Fruit fly (Drosophila melanogaster) Kc167 (cell line): Measurements from ENCODE around the gene CG15040.

ENCODE experiments used
- Myc ChIP-seq: fragments of >200 bp; optimal IDR thresholded peaks from 2 replicates; lab custom pipeline; 2017; ENCODE audit warnings: missing external identifiers
- Sin3A ChIP-seq: fragments of >200 bp; optimal IDR thresholded peaks from 2 replicates; lab custom pipeline; 2018; ENCODE audit warnings: missing external identifiers
- h ChIP-seq: fragments of >200 bp; optimal IDR thresholded peaks from 3 replicates; lab custom pipeline; 2018; ENCODE audit warnings: missing external identifiers
- insv ChIP-seq: fragments of >200 bp; optimal IDR thresholded peaks from 3 replicates; lab custom pipeline; 2018; ENCODE audit warnings: missing external identifiers
- psq ChIP-seq: fragments of >200 bp; optimal IDR thresholded peaks from 2 replicates; lab custom pipeline; 2017; ENCODE audit warnings: missing external identifiers
- ttk ChIP-seq: sonication (Bioruptor generic); optimal IDR thresholded peaks from 2 replicates; lab custom pipeline; 2017; ENCODE audit warnings: missing external identifiers

Gene CG15040

DNA sequence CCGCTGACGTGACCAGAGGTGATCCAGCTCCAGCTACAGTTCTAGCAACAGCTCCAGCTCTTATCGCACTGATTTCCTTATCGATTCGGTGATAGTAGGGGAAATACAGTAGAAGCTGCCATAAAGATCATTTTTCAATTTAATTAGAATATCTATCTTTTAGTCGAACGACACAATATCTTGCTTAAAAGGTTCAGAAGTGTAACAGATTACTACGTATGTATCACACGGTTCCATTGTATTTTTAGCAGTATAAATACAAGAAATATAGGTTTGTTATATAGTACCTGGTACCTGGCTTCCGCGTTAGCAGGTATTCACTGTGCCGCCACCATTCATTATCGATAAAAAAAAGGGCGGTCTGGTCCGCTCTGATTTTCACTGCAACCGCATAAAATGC lies 27.5 kb upstream of the CG15040 start:
- TF ChIP-seq insv (lab: Kevin White, UChicago) (no peak), Sin3A (lab: Kevin White, UChicago) (no peak), psq (lab: Kevin White, UChicago) (no peak), h (no peak), Myc (no peak), ttk (lab: Kevin White, UChicago) (no peak)

DNA sequence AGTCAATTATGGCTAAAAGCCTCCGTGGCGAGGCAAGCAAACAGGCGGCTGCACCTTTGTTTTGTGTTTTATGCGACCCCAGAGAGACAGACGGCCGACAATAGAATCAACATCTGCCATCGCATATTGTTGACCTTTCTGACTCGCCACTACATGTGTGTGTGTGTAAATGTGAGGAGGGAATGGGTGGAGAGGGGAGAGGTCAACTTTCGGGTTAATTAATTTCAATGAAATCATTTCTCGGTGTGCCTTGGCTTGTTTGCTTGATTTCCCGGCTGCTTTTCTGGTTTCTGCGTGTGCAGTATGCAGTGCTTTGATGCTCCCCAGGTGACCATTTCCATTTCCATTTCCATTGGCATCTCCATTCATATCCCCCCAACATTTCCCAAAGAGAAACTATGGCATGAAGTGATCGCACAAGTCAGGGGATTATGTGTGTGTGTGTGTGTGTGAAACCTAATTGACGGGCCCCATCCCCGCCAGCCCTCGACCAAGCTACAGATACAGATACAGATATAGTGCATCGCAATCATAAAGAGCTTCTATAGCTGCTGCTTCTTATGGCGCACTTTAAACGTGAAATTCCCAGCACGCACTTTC lies 25.8 kb upstream of the CG15040 start:
- TF ChIP-seq h (no peak), psq (lab: Kevin White, UChicago) (no peak), Sin3A (lab: Kevin White, UChicago) (no peak), insv (lab: Kevin White, UChicago) (no peak), Myc (no peak), ttk (lab: Kevin White, UChicago) (no peak)

- TF ChIP-seq insv (lab: Kevin White, UChicago), result no peak
- no peak for TF ChIP-seq Myc
- no peak for TF ChIP-seq Sin3A (lab: Kevin White, UChicago)
- no peak for TF ChIP-seq h
- TF ChIP-seq psq (lab: Kevin White, UChicago), result no peak
- TF ChIP-seq ttk (lab: Kevin White, UChicago), result no peak
Measured at dm6 chrX:18636275-18636947, 19.0 kb upstream of the CG15040 start.

DNA sequence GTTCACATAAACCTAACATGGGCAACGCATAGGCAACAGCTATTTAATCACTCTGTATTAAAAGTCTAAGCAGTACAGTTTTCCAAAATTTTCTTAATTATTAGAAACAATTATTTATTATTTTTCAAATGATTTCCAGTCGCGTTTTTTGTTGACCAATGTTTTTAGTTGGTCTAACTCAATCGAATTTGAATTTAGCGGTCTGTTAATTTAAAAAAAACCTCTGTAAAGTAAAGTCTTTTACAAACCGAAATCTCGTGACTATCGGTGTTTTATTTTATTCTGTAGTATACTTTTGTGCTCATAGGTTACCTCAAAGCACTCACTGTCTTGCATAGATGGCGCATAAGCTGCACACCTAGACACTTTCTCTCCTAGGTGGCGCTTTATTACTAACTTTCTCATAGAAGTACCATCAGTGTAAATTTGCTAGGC lies 17.7 kb upstream of the CG15040 start:
- TF ChIP-seq insv (lab: Kevin White, UChicago), result no peak
- TF ChIP-seq ttk (lab: Kevin White, UChicago), result no peak
- no peak for TF ChIP-seq psq (lab: Kevin White, UChicago)
- no peak for TF ChIP-seq h
- no peak for TF ChIP-seq Sin3A (lab: Kevin White, UChicago)
- no peak for TF ChIP-seq Myc

DNA sequence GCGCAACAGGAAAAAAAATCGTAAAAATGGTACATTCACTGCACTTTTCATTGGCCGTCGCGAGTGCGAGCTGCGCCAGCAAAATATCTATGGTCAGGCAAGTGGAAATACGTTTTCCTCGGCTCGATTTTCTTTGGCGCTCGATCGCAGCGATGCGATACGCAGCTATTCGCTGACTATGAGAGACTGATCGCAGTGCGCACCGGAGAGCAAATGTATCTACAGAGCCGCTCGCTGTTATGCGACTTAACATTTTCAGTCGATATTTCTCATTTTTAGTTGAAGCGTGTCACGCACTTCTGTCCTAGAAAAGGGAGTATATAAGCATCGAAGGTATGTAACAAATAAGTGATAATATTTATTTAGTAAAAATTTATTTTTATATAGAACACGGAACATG lies 17.3 kb upstream of the CG15040 start, which contains the start of gene wgn:
wgn (minus strand) TSS at position 193 of the 400 bp plus-strand sequence.
- TF ChIP-seq Sin3A (lab: Kevin White, UChicago) (no peak), h (no peak)

DNA sequence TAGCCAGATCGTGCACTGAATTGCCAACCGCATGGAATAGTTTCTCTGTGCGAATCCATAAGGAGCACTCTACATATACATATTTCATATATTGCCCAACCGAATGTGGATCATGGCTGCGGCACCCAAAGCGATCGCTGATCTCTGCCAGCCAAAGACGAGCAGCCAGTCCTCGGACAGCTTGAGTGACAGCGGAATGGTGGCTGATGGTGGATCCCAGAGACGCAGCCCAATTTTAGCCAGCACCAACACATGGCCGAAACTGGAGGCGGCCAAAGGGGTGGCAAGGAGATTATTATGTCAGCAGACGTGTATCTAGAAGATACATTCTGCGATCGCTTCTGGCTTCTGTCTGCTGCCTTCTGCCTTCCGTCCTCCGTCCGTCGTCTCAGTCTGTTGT lies 13.6 kb upstream of the CG15040 start:
- TF ChIP-seq Myc (no peak), ttk (lab: Kevin White, UChicago) (no peak), Sin3A (lab: Kevin White, UChicago) (no peak), h (no peak), psq (lab: Kevin White, UChicago) (no peak), insv (lab: Kevin White, UChicago) (no peak)

- TF ChIP-seq h (no peak), psq (lab: Kevin White, UChicago) (no peak), insv (lab: Kevin White, UChicago) (no peak), Sin3A (lab: Kevin White, UChicago) (no peak), Myc (no peak), ttk (lab: Kevin White, UChicago) (no peak)
Measured at dm6 chrX:18627002-18627401, 9.6 kb upstream of the CG15040 start.

dm6 chrX:18621649-18622346 lies 4.4 kb upstream of the CG15040 start:
- no peak for TF ChIP-seq ttk (lab: Kevin White, UChicago)
- no peak for TF ChIP-seq Sin3A (lab: Kevin White, UChicago)
- TF ChIP-seq insv (lab: Kevin White, UChicago), result no peak
- TF ChIP-seq Myc, result no peak
- TF ChIP-seq psq (lab: Kevin White, UChicago), result no peak
- no peak for TF ChIP-seq h

dm6 chrX:18618122-18618521 lies 733 bp upstream of the CG15040 start:
- TF ChIP-seq Sin3A (lab: Kevin White, UChicago) (no peak), psq (lab: Kevin White, UChicago) (no peak), ttk (lab: Kevin White, UChicago) (no peak)

DNA sequence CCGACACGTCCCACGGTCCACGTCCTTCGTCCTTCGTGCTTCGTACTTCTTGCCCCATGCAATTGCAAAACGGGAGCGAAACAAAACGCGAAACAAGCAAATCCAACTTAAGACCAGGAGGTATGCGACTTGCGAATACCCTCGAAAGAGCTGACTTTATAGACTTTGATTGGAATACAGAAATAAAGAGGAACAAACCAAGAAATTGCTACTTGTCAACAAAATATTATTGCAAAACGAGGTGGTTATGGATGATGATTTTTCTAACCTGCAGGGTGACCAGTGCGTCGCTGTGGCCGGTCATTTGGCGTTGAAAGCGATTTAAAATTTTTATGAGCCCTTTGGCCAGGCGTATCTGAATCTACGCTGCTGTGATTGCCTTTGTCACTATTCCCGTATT lies 4.0 kb downstream of the CG15040 start:
- TF ChIP-seq Myc, result no peak
- TF ChIP-seq insv (lab: Kevin White, UChicago), result no peak
- no peak for TF ChIP-seq h
- TF ChIP-seq ttk (lab: Kevin White, UChicago), result no peak
- no peak for TF ChIP-seq psq (lab: Kevin White, UChicago)
- TF ChIP-seq Sin3A (lab: Kevin White, UChicago), result no peak

- TF ChIP-seq insv (lab: Kevin White, UChicago) (no peak), Sin3A (lab: Kevin White, UChicago) (no peak), psq (lab: Kevin White, UChicago) (no peak), Myc (no peak), ttk (lab: Kevin White, UChicago) (no peak), h (no peak)
Measured at dm6 chrX:18587265-18587664, 30.1 kb downstream of the CG15040 start.

DNA sequence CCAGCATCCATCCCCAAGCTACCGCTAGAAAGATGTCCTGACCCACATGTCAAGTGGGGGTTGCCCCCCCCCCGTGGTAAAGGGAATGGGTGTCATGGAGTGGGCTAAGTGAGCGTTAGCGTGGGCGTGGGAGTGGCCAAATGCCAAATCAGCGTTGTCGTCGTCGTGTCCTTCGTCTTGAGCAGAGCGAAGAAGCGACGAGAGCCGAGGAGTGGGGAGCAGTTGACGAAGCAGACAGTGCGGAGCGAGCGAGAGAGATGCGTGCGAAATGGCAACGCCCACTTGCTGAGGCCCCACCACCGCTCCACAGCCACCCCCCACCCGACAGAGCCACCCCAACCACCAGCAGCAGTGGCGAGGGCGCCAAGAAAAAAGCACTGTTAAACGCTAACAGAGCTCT lies 42.2 kb downstream of the CG15040 start:
- TF ChIP-seq ttk (lab: Kevin White, UChicago) (no peak), Myc (no peak), Sin3A (lab: Kevin White, UChicago) (no peak), insv (lab: Kevin White, UChicago) (no peak), h (no peak), psq (lab: Kevin White, UChicago) (no peak)
